Fruit fly (Drosophila melanogaster) whole organism, wandering third instar larva: ENCODE data around the gene Spn.

ENCODE experiments used
- Abd-B ChIP-seq: fragments of >200 bp; optimal IDR thresholded peaks from 2 replicates; lab custom pipeline; 2017; ENCODE audit warnings: missing biosample characterization, missing genetic modification characterization
- CG32264 ChIP-seq: fragments of 200-800 bp; sonication (Bioruptor generic); optimal IDR thresholded peaks from 2 replicates; lab custom pipeline; 2016; ENCODE audit warnings: missing biosample characterization, missing genetic modification characterization
- CG9705 ChIP-seq: fragments of 200-800 bp; sonication (Bioruptor generic); optimal IDR thresholded peaks from 2 replicates; lab custom pipeline; 2018; ENCODE audit warnings: missing biosample characterization, mild to moderate bottlenecking, missing genetic modification characterization
- CrebA ChIP-seq: fragments of 200-800 bp; sonication (Bioruptor generic); optimal IDR thresholded peaks from 2 replicates; lab custom pipeline; 2016; ENCODE audit warnings: missing biosample characterization, mild to moderate bottlenecking, missing genetic modification characterization, borderline replicate concordance
- Dfd ChIP-seq: fragments of >200 bp; optimal IDR thresholded peaks from 2 replicates; lab custom pipeline; 2017; ENCODE audit warnings: missing biosample characterization, missing genetic modification characterization
- Dif ChIP-seq: fragments of 200-275, 200-300 bp; sonication (Bioruptor generic); optimal IDR thresholded peaks from 2 replicates; lab custom pipeline; 2018; ENCODE audit warnings: missing biosample characterization, missing genetic modification characterization; ENCODE audit not compliant: partially characterized antibody
- GATAd ChIP-seq: sonication (Bioruptor generic); optimal IDR thresholded peaks from 2 replicates; lab custom pipeline; 2016; ENCODE audit warnings: missing biosample characterization, missing genetic modification characterization
- HLH106 ChIP-seq: fragments of 200-800 bp; optimal IDR thresholded peaks from 3 replicates; lab custom pipeline; 2019; ENCODE audit warnings: missing biosample characterization, mild to moderate bottlenecking, missing genetic modification characterization, moderate library complexity
- Hnf4 ChIP-seq: fragments of 200-800 bp; sonication (Bioruptor generic); optimal IDR thresholded peaks from 2 replicates; lab custom pipeline; 2016; ENCODE audit warnings: missing biosample characterization, mild to moderate bottlenecking, missing genetic modification characterization
- Hr78 ChIP-seq: fragments of >200 bp; optimal IDR thresholded peaks from 2 replicates; lab custom pipeline; 2017; ENCODE audit warnings: missing biosample characterization, missing genetic modification characterization
- Hr83 ChIP-seq: fragments of 200-300 bp; sonication (Bioruptor generic); optimal IDR thresholded peaks from 2 replicates; lab custom pipeline; 2016; ENCODE audit warnings: missing biosample characterization, mild to moderate bottlenecking, missing genetic modification characterization, moderate library complexity; ENCODE audit not compliant: poor library complexity, severe bottlenecking
- Jra ChIP-seq: sonication (Bioruptor generic); optimal IDR thresholded peaks from 2 replicates; lab custom pipeline; 2016; ENCODE audit warnings: missing biosample characterization, missing genetic modification characterization
- Mio ChIP-seq: sonication (Bioruptor generic); optimal IDR thresholded peaks from 2 replicates; lab custom pipeline; 2016; ENCODE audit warnings: missing biosample characterization, missing genetic modification characterization
- Myc ChIP-seq: fragments of >200 bp; optimal IDR thresholded peaks from 2 replicates; lab custom pipeline; 2017
- N ChIP-seq: fragments of >200 bp; optimal IDR thresholded peaks from 2 replicates; lab custom pipeline; 2018; ENCODE audit warnings: missing biosample characterization, missing external identifiers, missing genetic modification characterization
- OdsH ChIP-seq: fragments of 200-800 bp; sonication (Bioruptor generic); optimal IDR thresholded peaks from 2 replicates; lab custom pipeline; 2016; ENCODE audit warnings: missing biosample characterization, mild to moderate bottlenecking, missing genetic modification characterization
- Rel ChIP-seq, 2 experiments: fragments of 200-800 bp; sonication (Bioruptor generic) in 1 of 2; optimal IDR thresholded peaks; 2 replicates in 1 of 2; 3 replicates in 1 of 2; lab custom pipeline; 2016 to 2019; ENCODE audit warnings: mild to moderate bottlenecking in 2 of 2, missing biosample characterization in 2 of 2, missing genetic modification characterization in 2 of 2, moderate library complexity in 1 of 2
- Sp1 ChIP-seq: fragments of 200-800 bp; sonication (Bioruptor generic); optimal IDR thresholded peaks from 3 replicates; lab custom pipeline; 2019; ENCODE audit warnings: missing biosample characterization, mild to moderate bottlenecking, missing genetic modification characterization, moderate library complexity
- Vsx2 ChIP-seq: fragments of 200-300, 225-300 bp; sonication (Bioruptor generic); optimal IDR thresholded peaks from 2 replicates; lab custom pipeline; 2018; ENCODE audit warnings: missing biosample characterization, missing genetic modification characterization; ENCODE audit not compliant: partially characterized antibody
- br ChIP-seq: fragments of 200-800 bp; sonication (Bioruptor generic); optimal IDR thresholded peaks from 2 replicates; lab custom pipeline; 2016; ENCODE audit warnings: missing biosample characterization, missing genetic modification characterization
- brk ChIP-seq: fragments of 200-800 bp; sonication (Bioruptor generic); optimal IDR thresholded peaks from 2 replicates; lab custom pipeline; 2016; ENCODE audit warnings: missing biosample characterization, mild to moderate bottlenecking, missing genetic modification characterization
- dl ChIP-seq, 2 experiments: fragments of 175-275, 200-275 bp in 1 of 2; fragments of 200-275 bp in 1 of 2; sonication (Bioruptor generic); optimal IDR thresholded peaks; lab custom pipeline; 2018; ENCODE audit warnings: mild to moderate bottlenecking in 2 of 2, missing biosample characterization in 2 of 2, missing genetic modification characterization in 2 of 2, moderate library complexity in 2 of 2; ENCODE audit not compliant: partially characterized antibody in 2 of 2, insufficient read depth in 1 of 2
- dmrt93B ChIP-seq: fragments of 200-800 bp; sonication (Bioruptor generic); optimal IDR thresholded peaks from 2 replicates; lab custom pipeline; 2018; ENCODE audit warnings: missing biosample characterization, mild to moderate bottlenecking, missing genetic modification characterization
- dsf ChIP-seq: sonication (Bioruptor generic); optimal IDR thresholded peaks from 2 replicates; lab custom pipeline; 2016; ENCODE audit warnings: missing biosample characterization, missing genetic modification characterization, borderline replicate concordance
- ey ChIP-seq: fragments of 200-800 bp; sonication (Bioruptor generic); optimal IDR thresholded peaks from 2 replicates; lab custom pipeline; 2016; ENCODE audit warnings: missing biosample characterization, missing genetic modification characterization
- foxo ChIP-seq, 2 experiments: fragments of 200-800 bp; sonication (Bioruptor generic); optimal IDR thresholded peaks; 2 replicates in 1 of 2; 3 replicates in 1 of 2; lab custom pipeline; 2016 to 2017; ENCODE audit warnings: missing biosample characterization in 2 of 2, missing genetic modification characterization in 2 of 2
- fru ChIP-seq: fragments of 200-800 bp; sonication (Bioruptor generic); optimal IDR thresholded peaks from 3 replicates; lab custom pipeline; 2016; ENCODE audit warnings: missing biosample characterization, mild to moderate bottlenecking, missing genetic modification characterization
- h ChIP-seq: fragments of 200-800 bp; sonication (Bioruptor generic); optimal IDR thresholded peaks from 3 replicates; lab custom pipeline; 2016; ENCODE audit warnings: missing biosample characterization, mild to moderate bottlenecking, missing genetic modification characterization
- jim ChIP-seq: fragments of 175-275, 200-325 bp; sonication (Bioruptor generic); optimal IDR thresholded peaks from 2 replicates; lab custom pipeline; 2016; ENCODE audit warnings: missing biosample characterization, mild to moderate bottlenecking, missing genetic modification characterization
- lola ChIP-seq: fragments of >200 bp; optimal IDR thresholded peaks from 2 replicates; lab custom pipeline; 2017; ENCODE audit warnings: missing biosample characterization, missing genetic modification characterization
- pan ChIP-seq: fragments of >200 bp; optimal IDR thresholded peaks from 2 replicates; lab custom pipeline; 2017
- psq ChIP-seq: fragments of 200-800 bp; sonication (Bioruptor generic); optimal IDR thresholded peaks from 3 replicates; lab custom pipeline; 2017; ENCODE audit warnings: missing biosample characterization, mild to moderate bottlenecking, missing genetic modification characterization, moderate library complexity
- rgr ChIP-seq: fragments of 200-800 bp; sonication (Bioruptor generic); optimal IDR thresholded peaks from 3 replicates; lab custom pipeline; 2016; ENCODE audit warnings: missing biosample characterization, mild to moderate bottlenecking, missing genetic modification characterization
- sage ChIP-seq: fragments of 200-800 bp; sonication (Bioruptor generic); optimal IDR thresholded peaks from 2 replicates; lab custom pipeline; 2016; ENCODE audit warnings: missing biosample characterization, mild to moderate bottlenecking, missing genetic modification characterization
- sv ChIP-seq: fragments of 200-800 bp; sonication (Bioruptor generic); optimal IDR thresholded peaks from 3 replicates; lab custom pipeline; 2016; ENCODE audit warnings: missing biosample characterization, missing genetic modification characterization
- tai ChIP-seq: sonication (Bioruptor generic); optimal IDR thresholded peaks from 2 replicates; lab custom pipeline; 2016; ENCODE audit warnings: missing biosample characterization, missing genetic modification characterization
- usp ChIP-seq: fragments of >200 bp; optimal IDR thresholded peaks from 2 replicates; lab custom pipeline; 2017; ENCODE audit warnings: missing biosample characterization, missing genetic modification characterization
- woc ChIP-seq: sonication (Bioruptor generic); optimal IDR thresholded peaks from 2 replicates; lab custom pipeline; 2016; ENCODE audit warnings: missing biosample characterization, mild to moderate bottlenecking, missing genetic modification characterization

The Spn gene

dm6 chr3L:2501764-2502163 is 52.3 kb downstream of the Spn start:
- no peak for TF ChIP-seq Jra (GFP tag; lab: Kevin White, UChicago)
- peak; percentile 48 for TF ChIP-seq psq (GFP tag; lab: Kevin White, UChicago)
- peak; percentile 14 for TF ChIP-seq sage
- peak; percentile 58 for TF ChIP-seq OdsH (GFP tag; lab: Kevin White, UChicago)
- peak; percentile 58 for TF ChIP-seq br (GFP tag; lab: Kevin White, UChicago)
- TF ChIP-seq dsf (GFP tag; lab: Kevin White, UChicago) = no peak
- TF ChIP-seq ey = peak; percentile 48
- TF ChIP-seq Vsx2 (GFP tag; lab: Kevin White, UChicago) = no peak
- peak; percentile 32 for TF ChIP-seq brk (GFP tag; lab: Kevin White, UChicago)
- TF ChIP-seq fru (GFP tag; lab: Kevin White, UChicago) = peak; percentile 36
- TF ChIP-seq pan = no peak
- peak in 1 of 2 experiments; percentile 54 for TF ChIP-seq foxo (GFP tag; optimal IDR thresholded peaks at IDR 0.05; lab: Kevin White, UChicago)
- TF ChIP-seq h (GFP tag; lab: Kevin White, UChicago) = peak; percentile 60
- TF ChIP-seq sv = peak; percentile 32
- peak; percentile 60 for TF ChIP-seq rgr (GFP tag; lab: Kevin White, UChicago)
- no peak for TF ChIP-seq CrebA (GFP tag; lab: Kevin White, UChicago)
- TF ChIP-seq usp (GFP tag; lab: Kevin White, UChicago) = no peak
- TF ChIP-seq N (GFP tag; lab: Kevin White, UChicago) = no peak
- TF ChIP-seq HLH106 = peak; percentile 12
- TF ChIP-seq Hnf4 (GFP tag; lab: Kevin White, UChicago) = peak; percentile 21

- TF ChIP-seq Myc (lab: Kevin White, UChicago) (peak; percentile 5), jim (no peak)
Observed at dm6 chr3L:2499077-2499476, 55.0 kb downstream of the Spn start.

- peak; percentile 90 for TF ChIP-seq dmrt93B (GFP tag; lab: Kevin White, UChicago)
- TF ChIP-seq Hnf4 (GFP tag; lab: Kevin White, UChicago) = peak; percentile 93
- peak; percentile 98 for TF ChIP-seq fru (GFP tag; lab: Kevin White, UChicago)
- peak; percentile 89 for TF ChIP-seq psq (GFP tag; lab: Kevin White, UChicago)
- peak; percentile 93 for TF ChIP-seq ey
- TF ChIP-seq CG32264 (GFP tag; lab: Kevin White, UChicago) = peak; percentile 96
- no peak for TF ChIP-seq jim
- TF ChIP-seq lola (GFP tag; lab: Kevin White, UChicago) = no peak
- peak; percentile 91 for TF ChIP-seq OdsH (GFP tag; lab: Kevin White, UChicago)
- peak; percentile 57 for TF ChIP-seq sv
- TF ChIP-seq h (GFP tag; lab: Kevin White, UChicago) = peak; percentile 99
- TF ChIP-seq br (GFP tag; lab: Kevin White, UChicago) = peak; percentile 96
- TF ChIP-seq HLH106 = peak; percentile 93
- TF ChIP-seq Mio (GFP tag; lab: Kevin White, UChicago) = peak; percentile 50
- TF ChIP-seq CrebA (GFP tag; lab: Kevin White, UChicago) = peak; percentile 91
- TF ChIP-seq dl (GFP tag; optimal IDR thresholded peaks at IDR 0.05; lab: Kevin White, UChicago; ENCODE audit: insufficient read depth in 1 of 2, partially characterized antibody in 2 of 2) = no peak
- peak; percentile 91 for TF ChIP-seq Sp1
- TF ChIP-seq Hr78 = no peak
- peak; percentile 71 for TF ChIP-seq Rel (GFP tag; optimal IDR thresholded peaks at IDR 0.05; lab: Kevin White, UChicago)
- TF ChIP-seq Rel (tag; optimal IDR thresholded peaks at IDR 0.05; lab: Kevin White, UChicago) = peak; percentile 64
- peak; percentile 61 for TF ChIP-seq CG9705
- no peak for TF ChIP-seq Dif
- no peak for TF ChIP-seq Abd-B (GFP tag; lab: Kevin White, UChicago)
- TF ChIP-seq Dfd (GFP tag; lab: Kevin White, UChicago) = no peak
- TF ChIP-seq usp (GFP tag; lab: Kevin White, UChicago) = no peak
- peak; percentile 95 for TF ChIP-seq rgr (GFP tag; lab: Kevin White, UChicago)
- TF ChIP-seq foxo (GFP tag; optimal IDR thresholded peaks at IDR 0.05; lab: Kevin White, UChicago) = peak; percentile 94 to 99
- TF ChIP-seq pan = no peak
- TF ChIP-seq brk (GFP tag; lab: Kevin White, UChicago) = peak; percentile 90
- TF ChIP-seq N (GFP tag; lab: Kevin White, UChicago) = no peak
- no peak for TF ChIP-seq Vsx2 (GFP tag; lab: Kevin White, UChicago)
- peak; percentile 82 for TF ChIP-seq Hr83
- peak; percentile 30 for TF ChIP-seq GATAd
- peak; percentile 66 for TF ChIP-seq dsf (GFP tag; lab: Kevin White, UChicago)
- TF ChIP-seq sage = peak; percentile 96
- TF ChIP-seq woc = peak; percentile 81
- no peak for TF ChIP-seq Myc (lab: Kevin White, UChicago)
- no peak for TF ChIP-seq tai (GFP tag; lab: Kevin White, UChicago)
- peak; percentile 91 for TF ChIP-seq Jra (GFP tag; lab: Kevin White, UChicago)
Observed at dm6 chr3L:2494183-2494541, 59.9 kb downstream of the Spn start.
